Worm (Caenorhabditis elegans) whole organism, young adult: Measurements from ENCODE around the gene nhr-114.

Source experiments
- B0261.1 ChIP-seq: sonication (generic microtip); optimal IDR thresholded peaks from 2 replicates; lab custom pipeline; 2016; ENCODE audit warnings: mild to moderate bottlenecking, missing genetic modification characterization, moderate library complexity, missing compliant biosample characterization
- B0336.3 ChIP-seq: fragments of 200-800 bp; sonication (Bioruptor generic); IDR thresholded peaks from 2 replicates; pipeline ENCODE4 v1.3.6; 2022; ENCODE audit warnings: missing genetic modification characterization, missing compliant biosample characterization
- F22D6.2 ChIP-seq: sonication (generic microtip); optimal IDR thresholded peaks from 2 replicates; lab custom pipeline; 2016; ENCODE audit warnings: mild to moderate bottlenecking, missing genetic modification characterization, missing compliant biosample characterization
- F33H1.4 ChIP-seq: fragments of 200-800 bp; sonication (Bioruptor generic); IDR thresholded peaks from 2 replicates; pipeline ENCODE4 v1.3.6; 2022; ENCODE audit warnings: missing genetic modification reagents, missing genetic modification characterization, missing compliant biosample characterization
- F39B2.1 ChIP-seq: fragments of 200-800 bp; sonication (Bioruptor generic); IDR thresholded peaks from 2 replicates; pipeline ENCODE4 v1.3.6; 2022; ENCODE audit warnings: missing genetic modification reagents, missing genetic modification characterization, missing compliant biosample characterization
- F57A8.1 ChIP-seq: fragments of 200-800 bp; sonication (Bioruptor generic); optimal IDR thresholded peaks from 2 replicates; lab custom pipeline; 2018; ENCODE audit warnings: mild to moderate bottlenecking, missing genetic modification characterization, moderate library complexity, missing compliant biosample characterization
- K12H6.12 ChIP-seq: fragments of 200-800 bp; sonication (Bioruptor generic); optimal IDR thresholded peaks from 2 replicates; lab custom pipeline; 2018; ENCODE audit warnings: mild to moderate bottlenecking, missing genetic modification characterization, missing compliant biosample characterization
- Y56A3A.18 ChIP-seq: fragments of 200-800 bp; sonication (Bioruptor generic); IDR thresholded peaks from 2 replicates; pipeline ENCODE4 v1.3.6; 2022; ENCODE audit warnings: missing genetic modification reagents, missing genetic modification characterization, missing compliant biosample characterization
- Y95B8A.8 ChIP-seq: fragments of 200-800 bp; sonication (Bioruptor generic); IDR thresholded peaks from 2 replicates; pipeline ENCODE4 v1.3.6; 2022; ENCODE audit warnings: missing genetic modification reagents, missing genetic modification characterization, missing compliant biosample characterization
- aptf-2 ChIP-seq: fragments of 200-800 bp; sonication (Bioruptor generic); conservative IDR thresholded peaks from 2 replicates; pipeline ENCODE4 v1.3.6; 2022; ENCODE audit warnings: missing genetic modification reagents, missing genetic modification characterization, missing compliant biosample characterization
- aptf-3 ChIP-seq: fragments of 200-800 bp; sonication (Bioruptor generic); IDR thresholded peaks from 2 replicates; pipeline ENCODE4 v1.3.6; 2022; ENCODE audit warnings: missing genetic modification characterization, missing compliant biosample characterization
- attf-6 ChIP-seq: fragments of 200-800 bp; sonication (Bioruptor generic); IDR thresholded peaks from 2 replicates; pipeline ENCODE4 v1.3.6; 2022; ENCODE audit warnings: missing genetic modification reagents, missing genetic modification characterization, missing compliant biosample characterization
- bed-2 ChIP-seq: fragments of 200-800 bp; sonication (Bioruptor generic); IDR thresholded peaks from 2 replicates; pipeline ENCODE4 v1.3.6; 2022; ENCODE audit warnings: missing genetic modification reagents, missing genetic modification characterization, missing compliant biosample characterization
- ceh-40 ChIP-seq: fragments of 200-800 bp; sonication (Bioruptor generic); IDR thresholded peaks from 2 replicates; pipeline ENCODE4 v1.3.6; 2022; ENCODE audit warnings: missing genetic modification characterization, missing compliant biosample characterization
- ceh-58 ChIP-seq: fragments of 200-800 bp; sonication (Bioruptor generic); IDR thresholded peaks from 2 replicates; pipeline ENCODE4 v1.3.6; 2022; ENCODE audit warnings: missing genetic modification characterization, missing compliant biosample characterization
- ceh-79 ChIP-seq: sonication (generic microtip); optimal IDR thresholded peaks from 2 replicates; lab custom pipeline; 2017; ENCODE audit warnings: mild to moderate bottlenecking, missing genetic modification characterization, missing compliant biosample characterization
- chd-7 ChIP-seq: sonication (generic microtip); optimal IDR thresholded peaks from 2 replicates; lab custom pipeline; 2016; ENCODE audit warnings: mild to moderate bottlenecking, missing genetic modification characterization, moderate library complexity, missing compliant biosample characterization
- die-1 ChIP-seq: sonication (generic microtip); optimal IDR thresholded peaks from 2 replicates; lab custom pipeline; 2016; ENCODE audit warnings: missing genotype, mild to moderate bottlenecking, missing genetic modification characterization, missing compliant biosample characterization
- dox-1 ChIP-seq: fragments of 200-800 bp; sonication (Bioruptor generic); IDR thresholded peaks from 2 replicates; pipeline ENCODE4 v1.3.6; 2022; ENCODE audit warnings: missing genetic modification reagents, missing genetic modification characterization, missing compliant biosample characterization
- dpff-1 ChIP-seq: sonication (generic microtip); optimal IDR thresholded peaks from 2 replicates; lab custom pipeline; 2017; ENCODE audit warnings: mild to moderate bottlenecking, missing genetic modification characterization, missing compliant biosample characterization
- egl-18 ChIP-seq: fragments of 200-800 bp; sonication (Bioruptor generic); IDR thresholded peaks from 2 replicates; pipeline ENCODE4 v1.3.6; 2022; ENCODE audit warnings: missing genetic modification reagents, missing genetic modification characterization, missing compliant biosample characterization
- ekl-4 ChIP-seq: fragments of 200-800 bp; sonication (Bioruptor generic); IDR thresholded peaks from 2 replicates; pipeline ENCODE4 v1.3.6; 2022; ENCODE audit warnings: missing genetic modification reagents, missing genetic modification characterization, missing compliant biosample characterization
- hlh-12 ChIP-seq: sonication (generic microtip); optimal IDR thresholded peaks from 2 replicates; lab custom pipeline; 2016; ENCODE audit warnings: missing genetic modification characterization, missing compliant biosample characterization
- hmg-1.2 ChIP-seq: fragments of 200-800 bp; sonication (Bioruptor generic); IDR thresholded peaks from 2 replicates; pipeline ENCODE4 v1.3.6; 2022; ENCODE audit warnings: missing genetic modification reagents, missing genetic modification characterization, missing compliant biosample characterization
- lin-26 ChIP-seq: fragments of 200-800 bp; sonication (Bioruptor generic); IDR thresholded peaks from 2 replicates; pipeline ENCODE4 v1.3.6; 2022; ENCODE audit warnings: missing genetic modification reagents, missing genetic modification characterization, missing compliant biosample characterization
- lsy-27 ChIP-seq: sonication (generic microtip); optimal IDR thresholded peaks from 2 replicates; lab custom pipeline; 2017; ENCODE audit warnings: missing genetic modification characterization, mild to moderate bottlenecking, missing compliant biosample characterization, antibody characterized with exemption, missing genotype, borderline replicate concordance; ENCODE audit not compliant: insufficient read depth
- madf-10 ChIP-seq: sonication (generic microtip); optimal IDR thresholded peaks from 2 replicates; lab custom pipeline; 2016; ENCODE audit warnings: mild to moderate bottlenecking, missing genetic modification characterization, missing compliant biosample characterization
- madf-8 ChIP-seq: fragments of 200-800 bp; sonication (Bioruptor generic); conservative IDR thresholded peaks from 2 replicates; pipeline ENCODE4 v1.3.6; 2022; ENCODE audit warnings: missing genetic modification reagents, missing genetic modification characterization, missing compliant biosample characterization
- mxl-1 ChIP-seq: sonication (generic microtip); optimal IDR thresholded peaks from 2 replicates; lab custom pipeline; 2016; ENCODE audit warnings: missing genetic modification characterization, missing compliant biosample characterization
- nfyb-1 ChIP-seq: fragments of 200-800 bp; sonication (Bioruptor generic); IDR thresholded peaks from 2 replicates; pipeline ENCODE4 v1.3.6; 2022; ENCODE audit warnings: missing genetic modification reagents, missing genetic modification characterization, missing compliant biosample characterization
- nhr-27 ChIP-seq: fragments of 200-800 bp; sonication (Bioruptor generic); optimal IDR thresholded peaks from 2 replicates; lab custom pipeline; 2018; ENCODE audit warnings: mild to moderate bottlenecking, missing genetic modification characterization, moderate library complexity, missing compliant biosample characterization
- nhr-80 ChIP-seq: sonication (generic microtip); optimal IDR thresholded peaks from 2 replicates; lab custom pipeline; 2016; ENCODE audit warnings: missing genetic modification characterization, missing compliant biosample characterization
- nhr-90 ChIP-seq: sonication (generic microtip); optimal IDR thresholded peaks from 2 replicates; lab custom pipeline; 2016; ENCODE audit warnings: missing genotype, mild to moderate bottlenecking, missing genetic modification characterization, missing compliant biosample characterization
- rcor-1 ChIP-seq: fragments of 200-800 bp; sonication (Bioruptor generic); IDR thresholded peaks from 2 replicates; pipeline ENCODE4 v1.3.6; 2022; ENCODE audit warnings: missing genetic modification reagents, missing genetic modification characterization, missing compliant biosample characterization
- repo-1 ChIP-seq: sonication (generic microtip); optimal IDR thresholded peaks from 2 replicates; lab custom pipeline; 2017; ENCODE audit warnings: mild to moderate bottlenecking, missing genetic modification characterization, missing compliant biosample characterization
- sdz-38 ChIP-seq: sonication (generic microtip); optimal IDR thresholded peaks from 2 replicates; lab custom pipeline; 2016; ENCODE audit warnings: missing genotype, missing genetic modification characterization, missing compliant biosample characterization
- sea-2 ChIP-seq: fragments of 200-800 bp; sonication (Bioruptor generic); IDR thresholded peaks from 2 replicates; pipeline ENCODE4 v1.3.6; 2022; ENCODE audit warnings: missing genetic modification characterization, missing compliant biosample characterization
- snpc-3.4 ChIP-seq: sonication (generic microtip); optimal IDR thresholded peaks from 2 replicates; lab custom pipeline; 2017; ENCODE audit warnings: missing genetic modification characterization, mild to moderate bottlenecking, missing compliant biosample characterization, antibody characterized with exemption, moderate library complexity, missing genotype, missing genetic modification reagents
- somi-1 ChIP-seq: fragments of 200-800 bp; sonication (Bioruptor generic); optimal IDR thresholded peaks from 2 replicates; lab custom pipeline; 2018; ENCODE audit warnings: mild to moderate bottlenecking, missing genetic modification characterization, missing compliant biosample characterization
- sptf-2 ChIP-seq: fragments of 200-800 bp; sonication (Bioruptor generic); optimal IDR thresholded peaks from 2 replicates; lab custom pipeline; 2018; ENCODE audit warnings: mild to moderate bottlenecking, missing genetic modification characterization, missing compliant biosample characterization
- tlf-1 ChIP-seq: fragments of 200-800 bp; sonication (Bioruptor generic); optimal IDR thresholded peaks from 2 replicates; lab custom pipeline; 2018; ENCODE audit warnings: mild to moderate bottlenecking, missing genetic modification characterization, missing compliant biosample characterization
- unc-130 ChIP-seq: sonication (generic microtip); optimal IDR thresholded peaks from 2 replicates; lab custom pipeline; 2016; ENCODE audit warnings: missing genetic modification reagents, missing genetic modification characterization, missing compliant biosample characterization
- unc-62 ChIP-seq: fragments of 150-350 bp; optimal IDR thresholded peaks from 2 replicates; lab custom pipeline; 2014; ENCODE audit warnings: missing biosample characterization, missing genetic modification reagents, missing genetic modification characterization
- ztf-22 ChIP-seq: fragments of 200-800 bp; sonication (Bioruptor generic); optimal IDR thresholded peaks from 2 replicates; lab custom pipeline; 2018; ENCODE audit warnings: mild to moderate bottlenecking, missing genetic modification characterization, moderate library complexity, missing compliant biosample characterization
- ztf-25 ChIP-seq: fragments of 200-800 bp; sonication (Bioruptor generic); IDR thresholded peaks from 2 replicates; pipeline ENCODE4 v1.3.6; 2022; ENCODE audit warnings: missing genetic modification reagents, missing genetic modification characterization, missing compliant biosample characterization
- ztf-26 ChIP-seq: sonication (generic microtip); optimal IDR thresholded peaks from 2 replicates; lab custom pipeline; 2017; ENCODE audit warnings: missing genetic modification characterization, missing compliant biosample characterization

Gene nhr-114

ce11 chrV:4186453-4187143 is 404 bp upstream of the nhr-114 start (continued):
- peak; percentile 62 for TF ChIP-seq ztf-22 (GFP tag; lab: Kevin White, UChicago)
- TF ChIP-seq chd-7 (tag; lab: Kevin White, UChicago): peak; percentile 7
- peak; percentile 31; the same call in 1 of the 2 replicates for TF ChIP-seq ekl-4 (GFP tag; lab: Robert Waterston, UW)
- TF ChIP-seq lin-26 (GFP tag; lab: Robert Waterston, UW): peak; percentile 50; the same call in 1 of the 2 replicates
- TF ChIP-seq nhr-80: peak; percentile 42
- peak; percentile 42 for TF ChIP-seq ceh-79 (tag; lab: Kevin White, UChicago)

ce11 chrV:4189618-4190017 is 2.6 kb downstream of the nhr-114 start:
- no peak for TF ChIP-seq nhr-90
- TF ChIP-seq madf-10 (tag; lab: Kevin White, UChicago): no peak
- no peak for TF ChIP-seq Y56A3A.18 (GFP tag; lab: Robert Waterston, UW)
- no peak for TF ChIP-seq die-1 (tag; lab: Kevin White, UChicago)
- no peak for TF ChIP-seq aptf-2 (GFP tag; lab: Robert Waterston, UW)
- TF ChIP-seq repo-1: peak; percentile 66
- no peak for TF ChIP-seq somi-1
- peak; percentile 52 for TF ChIP-seq ztf-26
- TF ChIP-seq lsy-27 (tag; lab: Kevin White, UChicago): no peak

- no peak for TF ChIP-seq sdz-38 (tag; lab: Kevin White, UChicago)
- no peak for TF ChIP-seq unc-130
- no peak for TF ChIP-seq unc-62 (GFP tag; lab: Kevin White, UChicago)
- no peak for TF ChIP-seq nhr-80
- TF ChIP-seq mxl-1: no peak
- TF ChIP-seq snpc-3.4 (tag; lab: Kevin White, UChicago): no peak
- TF ChIP-seq madf-8 (GFP tag; lab: Robert Waterston, UW): no peak
- TF ChIP-seq sea-2 (GFP tag; lab: Robert Waterston, UW): no peak
- no peak for TF ChIP-seq F22D6.2 (tag; lab: Kevin White, UChicago)
- no peak for TF ChIP-seq ceh-58 (GFP tag; lab: Robert Waterston, UW)
- no peak; the same call in 1 of the 2 replicates for TF ChIP-seq Y95B8A.8 (GFP tag; lab: Robert Waterston, UW)
- TF ChIP-seq nhr-27: no peak
- no peak for TF ChIP-seq hmg-1.2 (GFP tag; lab: Robert Waterston, UW)
- TF ChIP-seq hlh-12 (tag; lab: Kevin White, UChicago): no peak
- TF ChIP-seq aptf-2 (GFP tag; lab: Robert Waterston, UW): no peak
- 0 out of 2 replicates have a peak, but pooled peaks have one; percentile 12 for TF ChIP-seq dox-1 (GFP tag; lab: Robert Waterston, UW)
- no peak for TF ChIP-seq dpff-1 (tag; lab: Kevin White, UChicago)
- no peak for TF ChIP-seq F57A8.1 (GFP tag; lab: Kevin White, UChicago)
- TF ChIP-seq F33H1.4: no peak
- no peak for TF ChIP-seq ceh-40 (GFP tag; lab: Robert Waterston, UW)
- TF ChIP-seq somi-1: no peak
- no peak for TF ChIP-seq attf-6 (GFP tag; lab: Robert Waterston, UW)
- TF ChIP-seq egl-18 (GFP tag; lab: Robert Waterston, UW): no peak
- TF ChIP-seq tlf-1 (GFP tag; lab: Kevin White, UChicago): no peak
- no peak for TF ChIP-seq sptf-2 (GFP tag; lab: Kevin White, UChicago)
- TF ChIP-seq F39B2.1 (GFP tag; lab: Robert Waterston, UW): 0 out of 2 replicates have a peak, but pooled peaks have one; percentile 24
- TF ChIP-seq aptf-3: peak; percentile 68; the same call in 1 of the 2 replicates
- peak; percentile 81; the same call in 1 of the 2 replicates for TF ChIP-seq Y56A3A.18 (GFP tag; lab: Robert Waterston, UW)
- 0 out of 2 replicates have a peak, but pooled peaks have one; percentile 69 for TF ChIP-seq nfyb-1 (GFP tag; lab: Robert Waterston, UW)
- no peak for TF ChIP-seq ztf-25
- peak; percentile 70; the same call in 1 of the 2 replicates for TF ChIP-seq B0336.3 (GFP tag; lab: Robert Waterston, UW)
- no peak for TF ChIP-seq B0261.1 (tag; lab: Kevin White, UChicago)
- no peak for TF ChIP-seq K12H6.12 (tag; lab: Kevin White, UChicago)
- no peak for TF ChIP-seq rcor-1 (GFP tag; lab: Robert Waterston, UW)
- TF ChIP-seq bed-2 (GFP tag; lab: Robert Waterston, UW): no peak
Observed at ce11 chrV:4190232-4190631, 3.2 kb downstream of the nhr-114 start.
